Worm (Caenorhabditis elegans) whole organism, L1 larva: ENCODE data around the gene F13H6.5.

Experiments used
- aly-2 ChIP-seq: fragments of 150-350 bp; optimal IDR thresholded peaks from 2 replicates; lab custom pipeline; 2014; ENCODE audit warnings: missing biosample characterization, missing genetic modification characterization
- ama-1 ChIP-seq: fragments of 150-350 bp; optimal IDR thresholded peaks from 2 replicates; lab custom pipeline; 2014
- elt-3 ChIP-seq, 6 experiments: fragments of 150-350 bp in 1 of 6; sonication (generic microtip); optimal IDR thresholded peaks; 2 replicates each; lab custom pipeline; 2017 to 2018; ENCODE audit warnings: missing biosample characterization in 6 of 6, missing genetic modification characterization in 6 of 6, inconsistent platforms in 1 of 6
- hpl-2 ChIP-seq: fragments of 150-350 bp; optimal IDR thresholded peaks from 2 replicates; lab custom pipeline; 2014; ENCODE audit warnings: missing biosample characterization, missing genetic modification reagents, missing genetic modification characterization
- lin-35 ChIP-seq, 2 experiments: fragments of 150-350 bp; optimal IDR thresholded peaks; 2 replicates each; lab custom pipeline; 2014; ENCODE audit warnings: missing biosample characterization in 2 of 2, missing genetic modification characterization in 2 of 2, missing genetic modification reagents in 2 of 2
- mep-1 ChIP-seq: fragments of 150-350 bp; optimal IDR thresholded peaks from 2 replicates; lab custom pipeline; 2014; ENCODE audit warnings: missing biosample characterization, missing genetic modification characterization
- snu-23 ChIP-seq: sonication (generic microtip); optimal IDR thresholded peaks from 2 replicates; lab custom pipeline; 2016; ENCODE audit warnings: missing genetic modification characterization, missing compliant biosample characterization
- swsn-7 ChIP-seq: sonication (generic microtip); optimal IDR thresholded peaks from 2 replicates; lab custom pipeline; 2016; ENCODE audit warnings: missing genetic modification characterization, missing compliant biosample characterization
- tbx-2 ChIP-seq: sonication (generic microtip); optimal IDR thresholded peaks from 2 replicates; lab custom pipeline; 2016; ENCODE audit warnings: missing genetic modification characterization, missing compliant biosample characterization
- unc-62 ChIP-seq: fragments of 150-350 bp; optimal IDR thresholded peaks from 2 replicates; lab custom pipeline; 2014; ENCODE audit warnings: missing biosample characterization, missing genetic modification reagents, missing genetic modification characterization

ce11 chrV:6344531-6345171 is 30.1 kb downstream of the F13H6.5 start:
- TF ChIP-seq hpl-2 (GFP tag; lab: Kevin White, UChicago) (no peak), mep-1 (tag; lab: Kevin White, UChicago) (no peak), swsn-7 (tag; lab: Kevin White, UChicago) (no peak), tbx-2 (no peak), aly-2 (no peak), lin-35 (GFP tag; optimal IDR thresholded peaks at IDR 0.05; lab: Kevin White, UChicago) (no peak), unc-62 (GFP tag; lab: Kevin White, UChicago) (no peak), elt-3 (tag; optimal IDR thresholded peaks at IDR 0.05; lab: Kevin White, UChicago) (no peak), ama-1 (lab: Kevin White, UChicago) (no peak), snu-23 (GFP tag; lab: Kevin White, UChicago) (no peak)
